Worm (Caenorhabditis elegans) whole organism, midembryonic: ENCODE results near the gene Y48B6A.1.

Source experiments
- T22C8.4 ChIP-seq: fragments of 200-800 bp; sonication (Bioruptor generic); IDR thresholded peaks from 2 replicates; pipeline ENCODE4 v1.3.6; 2022; ENCODE audit warnings: missing genetic modification characterization, missing compliant biosample characterization
- cog-1 ChIP-seq: sonication (generic microtip); optimal IDR thresholded peaks from 2 replicates; lab custom pipeline; 2016; ENCODE audit warnings: missing genetic modification characterization, missing compliant biosample characterization
- flt-1 ChIP-seq: fragments of 200-800 bp; sonication (Bioruptor generic); IDR thresholded peaks from 2 replicates; pipeline ENCODE4 v1.3.6; 2022; ENCODE audit warnings: missing genetic modification characterization, missing compliant biosample characterization
- klf-2 ChIP-seq: fragments of 200-800 bp; sonication (Bioruptor generic); conservative IDR thresholded peaks from 2 replicates; pipeline ENCODE4 v1.3.6; 2022; ENCODE audit warnings: missing genetic modification reagents, missing genetic modification characterization, missing compliant biosample characterization
- med-1 ChIP-seq: sonication (generic microtip); optimal IDR thresholded peaks from 2 replicates; lab custom pipeline; 2017; ENCODE audit warnings: missing genetic modification characterization, mild to moderate bottlenecking, missing compliant biosample characterization, antibody characterized with exemption, missing genetic modification reagents; ENCODE audit not compliant: insufficient read depth
- ref-1 ChIP-seq: fragments of 200-800 bp; sonication (Bioruptor generic); conservative IDR thresholded peaks from 2 replicates; pipeline ENCODE4 v1.3.6; 2022; ENCODE audit warnings: missing genetic modification reagents, missing genetic modification characterization, missing compliant biosample characterization
- tab-1 ChIP-seq: fragments of 200-800 bp; sonication (Bioruptor generic); IDR thresholded peaks from 2 replicates; pipeline ENCODE4 v1.3.6; 2022; ENCODE audit warnings: missing genetic modification characterization, missing compliant biosample characterization
- ztf-23 ChIP-seq: fragments of 200-800 bp; sonication (Bioruptor generic); IDR thresholded peaks from 2 replicates; pipeline ENCODE4 v1.3.6; 2022; ENCODE audit warnings: missing genetic modification reagents, missing genetic modification characterization, missing compliant biosample characterization
- ztf-29 ChIP-seq: fragments of 200-800 bp; sonication (Bioruptor generic); IDR thresholded peaks from 2 replicates; pipeline ENCODE4 v1.3.6; 2022; ENCODE audit warnings: missing genetic modification reagents, missing genetic modification characterization, missing compliant biosample characterization

Y48B6A.1 gene

ce11 chrII:14154357-14154756 is at the start of gene Y48B6A.1:
TSS of gene Y48B6A.1 (minus strand) at chrII:14154373.
- TF ChIP-seq ztf-29 (GFP tag; lab: Robert Waterston, UW) (peak; percentile 22; the same call in 1 of the 2 replicates), ztf-23 (peak; percentile 92), cog-1 (peak; percentile 74), flt-1 (GFP tag; lab: Robert Waterston, UW) (peak; percentile 88), klf-2 (GFP tag; lab: Robert Waterston, UW) (peak; percentile 79), ref-1 (GFP tag; lab: Robert Waterston, UW) (no peak), T22C8.4 (GFP tag; lab: Robert Waterston, UW) (0 out of 2 replicates have a peak, but pooled peaks have one; percentile 11), med-1 (no peak), tab-1 (peak; percentile 28; the same call in 1 of the 2 replicates)

- TF ChIP-seq flt-1 (GFP tag; lab: Robert Waterston, UW) (no peak), klf-2 (GFP tag; lab: Robert Waterston, UW) (no peak), med-1 (no peak), tab-1 (no peak)
Measured at ce11 chrII:14197499-14198096, 43.4 kb upstream of the Y48B6A.1 start, which contains the start of gene ace-4. TSS of gene ace-4 (plus strand) at chrII:14198046.

DNA sequence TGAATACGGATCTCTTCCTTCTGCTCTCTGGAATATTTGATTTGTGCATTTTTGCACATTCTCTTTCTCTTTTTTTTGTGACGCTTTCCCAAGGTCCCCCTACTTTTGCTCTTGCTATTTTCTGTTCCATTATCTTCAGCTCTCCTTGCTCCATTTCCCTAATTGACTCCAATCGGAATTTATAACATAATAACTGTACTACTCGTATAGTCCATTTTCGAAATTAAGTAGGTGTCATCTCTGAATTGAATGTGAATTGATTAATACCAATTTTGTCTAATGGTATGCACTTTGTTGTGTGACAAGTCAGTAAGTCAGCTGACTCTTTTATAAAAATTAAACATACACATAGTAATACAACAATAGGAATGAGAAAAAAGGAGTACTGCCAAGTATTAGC is 41.8 kb upstream of the Y48B6A.1 start:
- TF ChIP-seq tab-1 (no peak), ztf-29 (GFP tag; lab: Robert Waterston, UW) (no peak), ztf-23 (no peak), ref-1 (GFP tag; lab: Robert Waterston, UW) (no peak), cog-1 (no peak), klf-2 (GFP tag; lab: Robert Waterston, UW) (no peak), med-1 (no peak), flt-1 (GFP tag; lab: Robert Waterston, UW) (no peak), T22C8.4 (GFP tag; lab: Robert Waterston, UW) (no peak)

DNA sequence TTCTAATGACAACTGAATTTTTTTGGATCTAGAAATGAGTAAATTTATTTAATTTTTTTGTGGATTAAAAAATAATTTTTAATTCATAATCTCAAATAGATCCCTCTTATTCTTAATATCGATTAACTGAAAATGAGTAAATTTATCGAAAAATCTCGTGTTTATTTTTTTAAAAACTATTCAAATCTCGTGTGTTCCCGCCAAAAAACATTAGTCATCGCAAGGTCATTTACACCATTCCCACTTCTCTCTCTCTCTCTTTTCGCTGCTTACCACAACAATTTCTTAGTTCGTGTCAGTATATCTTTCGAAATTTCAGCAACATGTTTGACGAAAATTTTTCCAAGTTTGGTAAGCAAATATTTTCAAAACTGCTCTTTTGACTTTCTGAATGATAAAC is 33.3 kb upstream of the Y48B6A.1 start:
- TF ChIP-seq T22C8.4 (GFP tag; lab: Robert Waterston, UW) (no peak), tab-1 (no peak), ztf-23 (no peak)

ce11 chrII:14186937-14187336 is 32.8 kb upstream of the Y48B6A.1 start:
- TF ChIP-seq cog-1 = no peak
- no peak for TF ChIP-seq med-1
- no peak for TF ChIP-seq tab-1
- no peak for TF ChIP-seq ztf-29 (GFP tag; lab: Robert Waterston, UW)
- TF ChIP-seq flt-1 (GFP tag; lab: Robert Waterston, UW) = no peak

- no peak for TF ChIP-seq ref-1 (GFP tag; lab: Robert Waterston, UW)
- TF ChIP-seq flt-1 (GFP tag; lab: Robert Waterston, UW) = no peak
- no peak for TF ChIP-seq klf-2 (GFP tag; lab: Robert Waterston, UW)
- TF ChIP-seq tab-1 = no peak
Measured at ce11 chrII:14178233-14178969, 24.2 kb upstream of the Y48B6A.1 start, which contains the start of gene efhd-1. TSS of gene efhd-1 (plus strand) at chrII:14178814.

DNA sequence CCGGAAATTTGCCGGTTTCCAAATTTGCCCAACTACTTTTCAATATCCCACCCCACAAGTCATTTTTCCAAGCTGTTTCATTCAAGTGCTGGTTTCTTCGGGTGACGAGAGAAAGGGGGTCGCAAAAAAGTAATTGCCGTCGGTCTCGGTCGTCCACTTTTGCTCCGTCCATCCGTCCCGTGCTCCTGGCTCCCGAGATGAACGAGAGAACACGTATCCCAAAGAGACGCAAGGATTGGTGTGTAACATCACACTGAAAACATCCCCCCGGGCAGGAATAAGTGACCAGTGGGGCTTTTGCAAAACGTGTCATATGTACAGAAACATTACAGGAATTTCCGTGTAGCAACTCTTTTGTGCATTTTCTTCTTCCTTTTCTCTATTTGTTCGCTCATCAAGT is 22.5 kb upstream of the Y48B6A.1 start:
- TF ChIP-seq tab-1 (0 out of 2 replicates have a peak, but pooled peaks have one; percentile 54), flt-1 (GFP tag; lab: Robert Waterston, UW) (no peak), klf-2 (GFP tag; lab: Robert Waterston, UW) (no peak), med-1 (no peak)

DNA sequence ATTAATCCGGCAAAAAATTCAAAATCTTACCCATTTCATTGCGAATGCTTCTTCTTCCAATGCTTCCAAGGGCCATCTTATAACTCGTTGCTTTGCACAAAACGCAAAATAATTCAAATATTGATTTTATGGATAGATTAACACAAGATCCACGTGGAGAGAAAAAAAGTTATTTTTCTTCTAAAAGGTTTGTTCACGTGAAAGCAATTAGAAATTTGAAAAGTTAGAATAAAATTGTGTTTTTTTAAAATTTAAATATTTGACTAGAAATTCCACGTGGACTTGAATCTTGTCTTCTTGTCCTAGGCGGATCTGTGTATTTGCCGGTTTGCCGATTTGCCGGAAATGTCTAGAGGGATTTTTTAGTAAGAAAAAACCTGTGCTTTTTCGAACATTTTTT is 20.9 kb upstream of the Y48B6A.1 start, which contains the start of gene Y48B6A.5:
Gene Y48B6A.5, minus strand, starts transcription at position 101 of the 400 bp plus-strand sequence.
- TF ChIP-seq flt-1 (GFP tag; lab: Robert Waterston, UW) (no peak), ztf-29 (GFP tag; lab: Robert Waterston, UW) (no peak)

DNA sequence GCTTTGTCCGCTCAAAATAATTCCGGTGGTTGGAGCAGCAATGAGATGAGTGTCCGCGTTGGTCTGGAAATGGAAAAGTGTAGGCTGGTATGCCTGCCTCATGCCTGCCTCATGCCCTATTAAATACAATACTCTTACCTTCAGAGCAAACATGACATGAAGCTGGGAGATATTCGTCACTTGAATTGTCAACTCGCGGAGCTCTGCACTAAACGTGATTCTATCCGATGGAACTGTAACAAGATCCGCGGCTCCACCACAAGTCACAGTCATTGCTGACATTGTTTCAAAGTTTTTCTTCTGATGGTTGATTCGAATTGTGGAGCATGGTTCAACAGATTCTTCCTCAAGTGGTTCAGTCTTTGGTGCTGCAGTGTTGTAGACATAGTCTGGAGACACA is 19.0 kb upstream of the Y48B6A.1 start:
- TF ChIP-seq ztf-29 (GFP tag; lab: Robert Waterston, UW) = no peak
- TF ChIP-seq ref-1 (GFP tag; lab: Robert Waterston, UW) = no peak
- TF ChIP-seq ztf-23 = no peak
- TF ChIP-seq med-1 = no peak
- TF ChIP-seq T22C8.4 (GFP tag; lab: Robert Waterston, UW) = no peak
- no peak for TF ChIP-seq flt-1 (GFP tag; lab: Robert Waterston, UW)
- no peak for TF ChIP-seq cog-1
- TF ChIP-seq klf-2 (GFP tag; lab: Robert Waterston, UW) = no peak
- TF ChIP-seq tab-1 = no peak

DNA sequence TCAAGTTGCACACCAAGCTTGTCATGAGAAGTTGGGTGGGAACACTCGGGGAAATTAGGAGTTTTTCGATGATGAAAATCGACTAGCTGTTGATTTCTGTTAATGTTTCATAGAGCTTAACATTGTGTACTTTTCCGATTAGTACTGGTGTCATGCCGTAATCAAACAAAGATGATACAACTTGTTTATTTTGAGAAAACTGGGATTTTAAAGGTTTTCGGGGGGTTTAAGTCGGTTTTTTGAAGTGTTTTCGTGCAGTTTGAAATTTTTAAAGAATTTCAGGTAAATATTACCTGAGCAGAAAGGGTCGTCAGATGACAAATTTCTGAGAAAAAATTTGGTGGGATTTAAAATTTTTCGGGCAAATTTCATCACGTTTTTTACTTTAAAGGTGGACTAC is 17.4 kb upstream of the Y48B6A.1 start, which contains the start of gene eat-2:
Gene eat-2, minus strand, starts transcription at position 101 of the 400 bp plus-strand sequence.
- TF ChIP-seq klf-2 (GFP tag; lab: Robert Waterston, UW) (no peak), T22C8.4 (GFP tag; lab: Robert Waterston, UW) (no peak), ref-1 (GFP tag; lab: Robert Waterston, UW) (no peak), tab-1 (no peak), med-1 (no peak)

DNA sequence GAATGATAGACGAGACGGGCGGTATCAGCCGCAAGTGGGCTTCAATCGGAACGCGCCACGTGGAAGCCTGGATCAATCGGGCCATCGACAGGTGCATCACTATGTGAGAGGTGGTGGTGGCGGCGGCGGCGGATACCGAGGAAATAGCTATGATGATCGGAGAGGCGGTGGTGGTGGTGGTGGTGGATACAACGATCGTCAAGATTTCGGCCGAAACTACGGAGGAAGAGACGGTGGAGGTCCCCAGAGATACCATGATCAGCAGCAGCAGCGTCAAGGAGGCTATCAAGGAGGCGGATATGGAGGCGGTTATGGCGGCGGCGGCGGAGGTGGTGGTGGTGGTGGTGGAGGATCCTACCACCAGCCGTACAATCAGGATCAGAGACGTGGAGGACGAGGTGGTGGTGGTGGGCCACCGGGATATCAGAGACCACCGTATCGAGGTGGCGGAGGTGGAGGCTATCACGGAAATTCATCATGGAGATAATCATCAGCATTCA is 11.3 kb upstream of the Y48B6A.1 start:
- TF ChIP-seq klf-2 (GFP tag; lab: Robert Waterston, UW) (no peak), T22C8.4 (GFP tag; lab: Robert Waterston, UW) (no peak), flt-1 (GFP tag; lab: Robert Waterston, UW) (no peak)
